Fruit fly (Drosophila melanogaster): ENCODE results near the gene Neb-cGP.
A peak's percentile ranks its signal among the peaks of the same experiment; 100 is the strongest.

The Neb-cGP gene

DNA sequence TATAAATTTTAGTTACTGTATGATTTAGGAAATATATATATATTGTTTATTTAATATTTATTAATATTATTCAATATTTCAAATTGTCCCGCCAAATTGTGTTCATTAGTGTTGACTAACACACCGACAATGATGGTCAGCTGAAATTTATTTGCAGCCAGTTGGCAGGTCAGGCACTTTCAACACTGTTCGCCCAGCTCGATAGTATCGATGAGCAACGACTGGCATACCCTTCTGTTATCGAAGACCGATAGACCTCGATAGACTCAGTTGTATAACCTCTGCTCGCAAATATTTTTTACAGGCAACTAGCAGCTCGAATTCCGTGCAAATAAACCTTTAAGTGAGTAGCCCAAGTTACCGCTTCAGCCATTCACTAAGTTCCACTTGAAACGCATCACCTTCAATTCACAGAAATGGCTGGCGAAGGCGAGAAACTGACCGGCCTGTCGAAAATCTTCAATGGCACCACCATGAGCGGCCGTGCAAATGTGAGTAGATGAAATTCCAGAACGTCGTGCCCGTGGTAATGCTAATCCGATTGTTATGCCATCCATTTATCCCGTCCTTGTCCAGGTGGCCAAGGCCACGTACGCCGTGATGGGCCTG lies at the start of gene Neb-cGP (continued):
- peak; percentile 94 for TF ChIP-seq tna (GFP tag; IDR thresholded peaks at IDR 0.05; ENCODE audit: partially characterized antibody)
- TF ChIP-seq sr (GFP tag; IDR thresholded peaks at IDR 0.05): no peak
- peak; percentile 75 for TF ChIP-seq Lhr (GFP tag; optimal IDR thresholded peaks at IDR 0.05)
- TF ChIP-seq CG15073 (GFP tag; optimal IDR thresholded peaks at IDR 0.05): no peak
- no peak for TF ChIP-seq lov (optimal IDR thresholded peaks at IDR 0.05)
- no peak for TF ChIP-seq lov (GFP tag; IDR thresholded peaks at IDR 0.05)
- 0 out of 3 replicates have a peak, but pooled peaks have one; percentile 16 for TF ChIP-seq CG6175 (GFP tag; IDR thresholded peaks at IDR 0.05)
- peak; percentile 61 for TF ChIP-seq Dip3 (GFP tag; optimal IDR thresholded peaks at IDR 0.05)
- TF ChIP-seq CG6791 (GFP tag; IDR thresholded peaks at IDR 0.05; ENCODE audit: partially characterized antibody): peak; percentile 94
- no peak for TF ChIP-seq CG7745 (tag; optimal IDR thresholded peaks at IDR 0.05)
- TF ChIP-seq pzg (GFP tag; optimal IDR thresholded peaks at IDR 0.05): peak; percentile 99
- peak; percentile 19 for TF ChIP-seq CG2875 (GFP tag; optimal IDR thresholded peaks at IDR 0.05)
- TF ChIP-seq pnt (GFP tag; optimal IDR thresholded peaks at IDR 0.05): no peak
- peak; percentile 97 for TF ChIP-seq CG13287 (GFP tag; IDR thresholded peaks at IDR 0.05; ENCODE audit: partially characterized antibody)
- no peak for TF ChIP-seq Sry-β (GFP tag; optimal IDR thresholded peaks at IDR 0.05)
- no peak for TF ChIP-seq CG15696 (tag; optimal IDR thresholded peaks at IDR 0.05)
- peak; percentile 49; the same call in 1 of the 2 replicates for TF ChIP-seq CG17328 (GFP tag; IDR thresholded peaks at IDR 0.05)
- TF ChIP-seq gfzf (GFP tag; optimal IDR thresholded peaks at IDR 0.05): peak; percentile 36
- peak; percentile 25 for TF ChIP-seq CG11723 (GFP tag; optimal IDR thresholded peaks at IDR 0.05)
- no peak for TF ChIP-seq CG5953 (GFP tag; IDR thresholded peaks at IDR 0.05)
- peak; percentile 60 for TF ChIP-seq Dek (tag; optimal IDR thresholded peaks at IDR 0.05)
- TF ChIP-seq CG11398 (GFP tag; optimal IDR thresholded peaks at IDR 0.05): no peak
- peak; percentile 7 for TF ChIP-seq CG10462 (GFP tag; optimal IDR thresholded peaks at IDR 0.05)
- no peak for TF ChIP-seq Eip74EF (GFP tag; optimal IDR thresholded peaks at IDR 0.05)
- peak; percentile 92 for TF ChIP-seq BEAF-32 (GFP tag; optimal IDR thresholded peaks at IDR 0.05)
- peak; percentile 25; the same call in 1 of the 2 replicates for TF ChIP-seq ara (GFP tag; IDR thresholded peaks at IDR 0.05)
- TF ChIP-seq CG16779 (GFP tag; IDR thresholded peaks at IDR 0.05): 0 out of 2 replicates have a peak, but pooled peaks have one; percentile 7
- peak; percentile 71 for TF ChIP-seq CG11085 (GFP tag; IDR thresholded peaks at IDR 0.05)
- peak; percentile 15 for TF ChIP-seq CG8388 (GFP tag; optimal IDR thresholded peaks at IDR 0.05)
- peak; percentile 26; the same call in 2 of the 3 replicates for TF ChIP-seq dysf (GFP tag; IDR thresholded peaks at IDR 0.05)
- no peak for TF ChIP-seq wek (GFP tag; optimal IDR thresholded peaks at IDR 0.05)
- no peak for TF ChIP-seq danr (GFP tag; IDR thresholded peaks at IDR 0.05)
- peak; percentile 4 for TF ChIP-seq ATbp (GFP tag; optimal IDR thresholded peaks at IDR 0.05)
- TF ChIP-seq vfl (GFP tag; optimal IDR thresholded peaks at IDR 0.05): peak; percentile 42
- TF ChIP-seq pfk (GFP tag; optimal IDR thresholded peaks at IDR 0.05): peak; percentile 34
- peak; percentile 91 for TF ChIP-seq Dll (GFP tag; IDR thresholded peaks at IDR 0.05; ENCODE audit: partially characterized antibody)
- peak; percentile 100 for TF ChIP-seq trem (tag; optimal IDR thresholded peaks at IDR 0.05)
- no peak for TF ChIP-seq B-H1 (GFP tag; IDR thresholded peaks at IDR 0.05)
- TF ChIP-seq CG8281 (tag; optimal IDR thresholded peaks at IDR 0.05): no peak
- no peak for TF ChIP-seq CG9727 (GFP tag; optimal IDR thresholded peaks at IDR 0.05)
- no peak for TF ChIP-seq CG1792 (GFP tag; optimal IDR thresholded peaks at IDR 0.05)
- TF ChIP-seq ham (GFP tag; IDR thresholded peaks at IDR 0.05): no peak
- TF ChIP-seq Rfx (GFP tag; IDR thresholded peaks at IDR 0.05): peak; percentile 88
- TF ChIP-seq luna (GFP tag; optimal IDR thresholded peaks at IDR 0.05): no peak
- TF ChIP-seq CG32772 (GFP tag; IDR thresholded peaks at IDR 0.05): no peak
- TF ChIP-seq Max (GFP tag; optimal IDR thresholded peaks at IDR 0.05): no peak
- no peak for TF ChIP-seq CG8765 (GFP tag; IDR thresholded peaks at IDR 0.05)
- TF ChIP-seq Oli (tag; optimal IDR thresholded peaks at IDR 0.05): no peak
- TF ChIP-seq GATAe (GFP tag; conservative IDR thresholded peaks at IDR 0.05): no peak
- no peak for TF ChIP-seq CG3726 (GFP tag; IDR thresholded peaks at IDR 0.05)
